Fruit fly (Drosophila melanogaster): Measurements from ENCODE around the gene CG32572.

CG32572 gene

DNA sequence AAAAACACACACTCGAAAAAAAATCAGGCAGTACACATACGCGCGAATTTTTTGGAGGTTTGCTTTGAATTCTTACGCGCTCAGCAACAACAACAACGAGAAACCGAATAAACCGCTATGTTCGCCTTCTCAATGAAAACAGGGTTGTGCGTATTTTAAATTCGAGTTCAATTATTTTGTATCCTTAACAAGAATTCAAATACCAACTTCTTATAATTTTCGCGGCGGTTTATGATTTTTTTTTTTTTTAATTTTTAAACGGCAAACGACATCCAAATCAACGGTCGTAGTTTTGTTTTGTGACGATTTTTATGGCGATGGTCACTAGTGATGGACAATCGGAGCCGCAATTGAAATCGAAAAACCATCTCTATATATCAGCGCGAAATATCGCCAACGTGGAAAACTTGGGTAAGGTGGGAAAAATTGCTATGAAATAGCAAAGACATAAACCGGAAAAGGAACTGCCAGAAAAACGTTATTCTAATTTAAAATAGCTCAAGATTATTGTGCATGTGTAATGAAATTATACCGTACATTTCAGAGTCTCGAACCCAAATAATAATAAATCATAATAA, 30.7 kb downstream of the CG32572 start, which contains the start of gene goe:
Gene goe, minus strand, starts transcription at position 332 of the 578 bp plus-strand sequence.
- TF ChIP-seq CG4730 (GFP tag; IDR thresholded peaks at IDR 0.05) (peak; percentile 54), ci (GFP tag; IDR thresholded peaks at IDR 0.05) (peak; percentile 96), pnt (GFP tag; optimal IDR thresholded peaks at IDR 0.05) (peak; percentile 71), CG13894 (tag; optimal IDR thresholded peaks at IDR 0.05) (peak; percentile 70), salm (tag; optimal IDR thresholded peaks at IDR 0.05) (peak; percentile 58), Hr78 (GFP tag; optimal IDR thresholded peaks at IDR 0.05) (no peak), CG8281 (tag; optimal IDR thresholded peaks at IDR 0.05) (peak; percentile 39), CG32772 (GFP tag; IDR thresholded peaks at IDR 0.05) (peak; percentile 70), dm (GFP tag; optimal IDR thresholded peaks at IDR 0.05) (peak; percentile 87), CG9876 (GFP tag; optimal IDR thresholded peaks at IDR 0.05) (peak; percentile 95), peb (GFP tag; IDR thresholded peaks at IDR 0.05) (no peak), ATbp (GFP tag; optimal IDR thresholded peaks at IDR 0.05) (peak; percentile 73), dan (GFP tag; IDR thresholded peaks at IDR 0.05) (no peak), mld (GFP tag; IDR thresholded peaks at IDR 0.05; ENCODE audit: partially characterized antibody) (peak; percentile 65; the same call in 1 of the 3 replicates), Kr (GFP tag; optimal IDR thresholded peaks at IDR 0.05) (no peak), zen2 (GFP tag; IDR thresholded peaks at IDR 0.05; ENCODE audit: partially characterized antibody) (peak; percentile 71), CG1647 (GFP tag; optimal IDR thresholded peaks at IDR 0.05) (peak; percentile 40), CG13296 (GFP tag; optimal IDR thresholded peaks at IDR 0.05) (peak; percentile 73), kni (GFP tag; optimal IDR thresholded peaks at IDR 0.05) (peak; percentile 5), Atf6 (GFP tag; IDR thresholded peaks at IDR 0.05) (peak; percentile 79), Ada2b (GFP tag; IDR thresholded peaks at IDR 0.05) (peak; percentile 57), dimm (GFP tag; IDR thresholded peaks at IDR 0.05) (0 out of 2 replicates have a peak, but pooled peaks have one; percentile 27), ewg (GFP tag; optimal IDR thresholded peaks at IDR 0.05) (peak; percentile 73), Antp (GFP tag; optimal IDR thresholded peaks at IDR 0.05) (peak; percentile 84), CG16813 (GFP tag; IDR thresholded peaks at IDR 0.05; ENCODE audit: partially characterized antibody) (peak; percentile 92), Scr (GFP tag; IDR thresholded peaks at IDR 0.05; ENCODE audit: partially characterized antibody) (peak; percentile 89), CG9817 (tag; optimal IDR thresholded peaks at IDR 0.05) (peak; percentile 84), CG18619 (GFP tag; optimal IDR thresholded peaks at IDR 0.05) (peak; percentile 85), Ets65A (GFP tag) (peak; percentile 99), B-H2 (GFP tag; optimal IDR thresholded peaks at IDR 0.05) (peak; percentile 74), croc (GFP tag; conservative IDR thresholded peaks at IDR 0.05) (peak; percentile 59; the same call in 2 of the 3 replicates), h (optimal IDR thresholded peaks at IDR 0.05) (no peak), Oli (tag; optimal IDR thresholded peaks at IDR 0.05) (peak; percentile 45), stc (GFP tag; IDR thresholded peaks at IDR 0.05) (peak; percentile 60), knrl (GFP tag; IDR thresholded peaks at IDR 0.05; ENCODE audit: partially characterized antibody) (peak; percentile 87), CG10543 (GFP tag; optimal IDR thresholded peaks at IDR 0.05) (peak; percentile 89), CG3163 (GFP tag; optimal IDR thresholded peaks at IDR 0.05) (peak; percentile 75), jing (GFP tag; optimal IDR thresholded peaks at IDR 0.05) (peak; percentile 2), fd102C (GFP tag; optimal IDR thresholded peaks at IDR 0.05) (peak; percentile 33), slp2 (GFP tag; optimal IDR thresholded peaks at IDR 0.05) (peak; percentile 79), CG8765 (GFP tag; IDR thresholded peaks at IDR 0.05) (peak; percentile 63), trem (tag; optimal IDR thresholded peaks at IDR 0.05) (peak; percentile 96), CG17568 (GFP tag; optimal IDR thresholded peaks at IDR 0.05) (peak; percentile 83), CG42726 (GFP tag; IDR thresholded peaks at IDR 0.05; ENCODE audit: partially characterized antibody) (peak; percentile 95), CG11247 (GFP tag; IDR thresholded peaks at IDR 0.05) (peak; percentile 84), vfl (GFP tag; optimal IDR thresholded peaks at IDR 0.05) (peak; percentile 87), fru (optimal IDR thresholded peaks at IDR 0.05) (no peak), sug (tag; optimal IDR thresholded peaks at IDR 0.05) (peak; percentile 77), chif (GFP tag; optimal IDR thresholded peaks at IDR 0.05) (peak; percentile 78 to 90), Mes4 (GFP tag; optimal IDR thresholded peaks at IDR 0.05) (peak; percentile 85)
